Fruit fly (Drosophila melanogaster): ENCODE measurements around the gene Rbp9.

The Rbp9 gene

dm6 chr2L:2905051-2905446 lies 49.5 kb upstream of the Rbp9 start (continued):
- TF ChIP-seq chm (GFP tag; IDR thresholded peaks at IDR 0.05): no peak
- no peak for TF ChIP-seq CG6791 (GFP tag; IDR thresholded peaks at IDR 0.05; ENCODE audit: partially characterized antibody)
- TF ChIP-seq Ada2b (GFP tag; IDR thresholded peaks at IDR 0.05): no peak
- TF ChIP-seq CG17359 (tag; optimal IDR thresholded peaks at IDR 0.05): peak; percentile 62
- TF ChIP-seq Hmr (GFP tag; optimal IDR thresholded peaks at IDR 0.05): peak; percentile 38
- TF ChIP-seq CG17912 (GFP tag; optimal IDR thresholded peaks at IDR 0.05): no peak
- TF ChIP-seq az2 (GFP tag; optimal IDR thresholded peaks at IDR 0.05): peak; percentile 31
- no peak for TF ChIP-seq Atf-2 (GFP tag; optimal IDR thresholded peaks at IDR 0.05)
- TF ChIP-seq CG10147 (GFP tag; optimal IDR thresholded peaks at IDR 0.05): no peak
- TF ChIP-seq pnt (GFP tag; optimal IDR thresholded peaks at IDR 0.05): no peak
- peak; percentile 55 for TF ChIP-seq E2f1 (GFP tag; IDR thresholded peaks at IDR 0.05)
- TF ChIP-seq Poxn (GFP tag; IDR thresholded peaks at IDR 0.05): no peak
- no peak for TF ChIP-seq CG7372 (GFP tag; IDR thresholded peaks at IDR 0.05)
- no peak for TF ChIP-seq trh (GFP tag; optimal IDR thresholded peaks at IDR 0.05)
- TF ChIP-seq Dip2 (GFP tag; IDR thresholded peaks at IDR 0.05): no peak
- TF ChIP-seq bbx (GFP tag; IDR thresholded peaks at IDR 0.05; ENCODE audit: partially characterized antibody): no peak
- no peak for TF ChIP-seq ara (GFP tag; IDR thresholded peaks at IDR 0.05)
- no peak for TF ChIP-seq CG4282 (GFP tag; optimal IDR thresholded peaks at IDR 0.05)
- no peak for TF ChIP-seq CG12942 (GFP tag; optimal IDR thresholded peaks at IDR 0.05)
- no peak for TF ChIP-seq prd (optimal IDR thresholded peaks at IDR 0.05)
- peak; percentile 48; the same call in 1 of the 3 replicates for TF ChIP-seq prd (GFP tag; IDR thresholded peaks at IDR 0.05)
- no peak for TF ChIP-seq Vsx1 (GFP tag; optimal IDR thresholded peaks at IDR 0.05)
- TF ChIP-seq CG6175 (GFP tag; IDR thresholded peaks at IDR 0.05): no peak
- peak; percentile 43 for TF ChIP-seq CG13424 (tag; optimal IDR thresholded peaks at IDR 0.05)
- TF ChIP-seq CG3995 (GFP tag; optimal IDR thresholded peaks at IDR 0.05): no peak
- peak; percentile 1 for TF ChIP-seq nom (GFP tag; optimal IDR thresholded peaks at IDR 0.05)
- TF ChIP-seq Blimp-1 (GFP tag; optimal IDR thresholded peaks at IDR 0.05): peak; percentile 50
- TF ChIP-seq HLH4C (GFP tag; IDR thresholded peaks at IDR 0.05; ENCODE audit: partially characterized antibody): no peak
- no peak for TF ChIP-seq CG34422 (GFP tag; IDR thresholded peaks at IDR 0.05)

dm6 chr2L:2906122-2906521 lies 48.4 kb upstream of the Rbp9 start:
- no peak for TF ChIP-seq ERR (GFP tag; optimal IDR thresholded peaks at IDR 0.05)
- TF ChIP-seq kni (GFP tag; optimal IDR thresholded peaks at IDR 0.05): no peak
- TF ChIP-seq CG3726 (GFP tag; IDR thresholded peaks at IDR 0.05): no peak
- no peak for TF ChIP-seq CG18599 (GFP tag; optimal IDR thresholded peaks at IDR 0.05)
- TF ChIP-seq CG4328 (GFP tag; optimal IDR thresholded peaks at IDR 0.05): no peak
- no peak for TF ChIP-seq MESR4 (GFP tag; optimal IDR thresholded peaks at IDR 0.05)
- 0 out of 2 replicates have a peak, but pooled peaks have one; percentile 9 for TF ChIP-seq CG1024 (GFP tag; IDR thresholded peaks at IDR 0.05)
- no peak for TF ChIP-seq chif (GFP tag; optimal IDR thresholded peaks at IDR 0.05)
- TF ChIP-seq fd3F (GFP tag; optimal IDR thresholded peaks at IDR 0.05): no peak
- TF ChIP-seq bsh (GFP tag; optimal IDR thresholded peaks at IDR 0.05): peak in 1 of 2 experiments; percentile 45
- TF ChIP-seq sima (GFP tag; optimal IDR thresholded peaks at IDR 0.05): no peak
- TF ChIP-seq CG14710 (tag; optimal IDR thresholded peaks at IDR 0.05): peak; percentile 29
- TF ChIP-seq B-H2 (GFP tag; optimal IDR thresholded peaks at IDR 0.05): no peak
- peak; percentile 30 for TF ChIP-seq MTF-1 (GFP tag; optimal IDR thresholded peaks at IDR 0.05; ENCODE audit: borderline replicate concordance)
- TF ChIP-seq prd (optimal IDR thresholded peaks at IDR 0.05): no peak
- TF ChIP-seq prd (GFP tag; IDR thresholded peaks at IDR 0.05): no peak
- TF ChIP-seq CG6654 (GFP tag; optimal IDR thresholded peaks at IDR 0.05): no peak
- TF ChIP-seq ash1 (GFP tag; optimal IDR thresholded peaks at IDR 0.05): no peak
- peak; percentile 50 for TF ChIP-seq CG2678 (tag; optimal IDR thresholded peaks at IDR 0.05)
- TF ChIP-seq CG17802 (tag; optimal IDR thresholded peaks at IDR 0.05): no peak
- no peak for TF ChIP-seq Taf1 (GFP tag; IDR thresholded peaks at IDR 0.05)
- TF ChIP-seq toy (GFP tag; IDR thresholded peaks at IDR 0.05): no peak
- no peak for TF ChIP-seq Dp (GFP tag; optimal IDR thresholded peaks at IDR 0.05)
- peak; percentile 7 for TF ChIP-seq mirr (GFP tag; optimal IDR thresholded peaks at IDR 0.05)
- no peak for TF ChIP-seq h (optimal IDR thresholded peaks at IDR 0.05)

All from whole organism, embryonic.